Worm (Caenorhabditis elegans) whole organism, L1 larva: Measurements from ENCODE around the gene Y53G8AR.9.
A peak's percentile ranks its signal among the peaks of the same experiment; 100 is the strongest.

Experiments
- C04F5.9 ChIP-seq: sonication (generic microtip); optimal IDR thresholded peaks from 2 replicates; lab custom pipeline; 2016; ENCODE audit warnings: missing genetic modification characterization, missing compliant biosample characterization
- aly-2 ChIP-seq: fragments of 150-350 bp; optimal IDR thresholded peaks from 2 replicates; lab custom pipeline; 2014; ENCODE audit warnings: missing biosample characterization, missing genetic modification characterization
- ama-1 ChIP-seq: fragments of 150-350 bp; optimal IDR thresholded peaks from 2 replicates; lab custom pipeline; 2014
- ceh-63 ChIP-seq: fragments of 200-800 bp; sonication (Bioruptor generic); optimal IDR thresholded peaks from 2 replicates; lab custom pipeline; 2018; ENCODE audit warnings: mild to moderate bottlenecking, missing genetic modification characterization, missing compliant biosample characterization
- ceh-90 ChIP-seq: sonication (generic microtip); optimal IDR thresholded peaks from 2 replicates; lab custom pipeline; 2016; ENCODE audit warnings: missing genetic modification characterization, missing compliant biosample characterization
- efl-1 ChIP-seq, 4 experiments: fragments of 150-350 bp; optimal IDR thresholded peaks in 3 of 4; peaks in 1 of 4; 1 replicate in 1 of 4; 2 replicates in 3 of 4; lab custom pipeline; 2014; ENCODE audit warnings: missing biosample characterization in 2 of 4, missing genetic modification characterization in 2 of 4, missing genetic modification reagents in 2 of 4
- efl-3 ChIP-seq: fragments of 200-800 bp; sonication (Bioruptor generic); optimal IDR thresholded peaks from 2 replicates; lab custom pipeline; 2018; ENCODE audit warnings: mild to moderate bottlenecking, missing genetic modification characterization, missing compliant biosample characterization
- egl-13 ChIP-seq: sonication (generic microtip); optimal IDR thresholded peaks from 2 replicates; lab custom pipeline; 2016; ENCODE audit warnings: missing genotype, missing genetic modification reagents, missing genetic modification characterization, missing compliant biosample characterization
- elt-2 ChIP-seq: sonication (generic microtip); optimal IDR thresholded peaks from 2 replicates; lab custom pipeline; 2016; ENCODE audit warnings: missing genetic modification characterization, mild to moderate bottlenecking, inconsistent platforms, missing compliant biosample characterization, missing genetic modification reagents
- ets-5 ChIP-seq: fragments of 200-800 bp; sonication (Bioruptor generic); IDR thresholded peaks from 2 replicates; pipeline ENCODE4 v1.3.6; 2022; ENCODE audit warnings: missing genetic modification characterization, missing compliant biosample characterization
- fkh-10 ChIP-seq: sonication (generic microtip); optimal IDR thresholded peaks from 2 replicates; lab custom pipeline; 2017; ENCODE audit warnings: missing biosample characterization, missing genetic modification reagents, missing genetic modification characterization
- fkh-4 ChIP-seq: sonication (generic microtip); optimal IDR thresholded peaks from 2 replicates; lab custom pipeline; 2016; ENCODE audit warnings: missing compliant biosample characterization, missing genetic modification characterization, borderline replicate concordance
- fos-1 ChIP-seq: fragments of 150-350 bp; optimal IDR thresholded peaks from 2 replicates; lab custom pipeline; 2014; ENCODE audit warnings: missing biosample characterization, missing genetic modification characterization
- grh-1 ChIP-seq: fragments of 200-800 bp; sonication (Bioruptor generic); IDR thresholded peaks from 2 replicates; pipeline ENCODE4 v1.3.6; 2022; ENCODE audit warnings: missing genetic modification reagents, missing genetic modification characterization, missing compliant biosample characterization
- hlh-17 ChIP-seq: fragments of 200-800 bp; sonication (Bioruptor generic); optimal IDR thresholded peaks from 2 replicates; lab custom pipeline; 2018; ENCODE audit warnings: missing genetic modification characterization, mild to moderate bottlenecking, missing compliant biosample characterization, moderate library complexity, borderline replicate concordance
- hlh-4 ChIP-seq: sonication (generic microtip); optimal IDR thresholded peaks from 2 replicates; lab custom pipeline; 2016; ENCODE audit warnings: mild to moderate bottlenecking, missing genetic modification characterization, missing compliant biosample characterization
- hpl-2 ChIP-seq: fragments of 150-350 bp; optimal IDR thresholded peaks from 2 replicates; lab custom pipeline; 2014; ENCODE audit warnings: missing biosample characterization, missing genetic modification reagents, missing genetic modification characterization
- irx-1 ChIP-seq: sonication (generic microtip); optimal IDR thresholded peaks from 2 replicates; lab custom pipeline; 2016; ENCODE audit warnings: missing genetic modification characterization, missing compliant biosample characterization
- isw-1 ChIP-seq: fragments of 200-800 bp; sonication (Bioruptor generic); IDR thresholded peaks from 2 replicates; pipeline ENCODE4 v1.3.6; 2022; ENCODE audit warnings: missing genetic modification characterization, missing compliant biosample characterization
- jun-1 ChIP-seq: fragments of 150-350 bp; optimal IDR thresholded peaks from 2 replicates; lab custom pipeline; 2014; ENCODE audit warnings: missing biosample characterization, missing genetic modification reagents, missing genetic modification characterization
- lin-14 ChIP-seq: fragments of 200-800 bp; sonication (Bioruptor generic); optimal IDR thresholded peaks from 2 replicates; lab custom pipeline; 2018; ENCODE audit warnings: mild to moderate bottlenecking, missing genetic modification characterization, moderate library complexity, missing compliant biosample characterization
- lin-15B ChIP-seq: fragments of 150-350 bp; sonication (generic microtip); optimal IDR thresholded peaks from 3 replicates; lab custom pipeline; 2014; ENCODE audit warnings: missing biosample characterization, missing genetic modification characterization
- lin-35 ChIP-seq, 2 experiments: fragments of 150-350 bp; optimal IDR thresholded peaks; 2 replicates each; lab custom pipeline; 2014; ENCODE audit warnings: missing biosample characterization in 2 of 2, missing genetic modification characterization in 2 of 2, missing genetic modification reagents in 2 of 2
- mdl-1 ChIP-seq, 2 experiments: fragments of 150-350 bp; optimal IDR thresholded peaks; 2 replicates each; lab custom pipeline; 2014 to 2017; ENCODE audit warnings: missing biosample characterization in 2 of 2, missing genetic modification characterization in 2 of 2, inconsistent platforms in 1 of 2
- mef-2 ChIP-seq: fragments of 150-350 bp; optimal IDR thresholded peaks from 2 replicates; lab custom pipeline; 2014; ENCODE audit warnings: missing biosample characterization, missing genetic modification characterization
- nhr-11 ChIP-seq: fragments of 150-350 bp; optimal IDR thresholded peaks from 2 replicates; lab custom pipeline; 2014; ENCODE audit warnings: missing biosample characterization, missing genetic modification characterization
- nhr-12 ChIP-seq: sonication (generic microtip); optimal IDR thresholded peaks from 2 replicates; lab custom pipeline; 2017; ENCODE audit warnings: missing biosample characterization, missing genetic modification characterization
- nhr-19 ChIP-seq: fragments of 200-800 bp; sonication (Bioruptor generic); conservative IDR thresholded peaks from 2 replicates; pipeline ENCODE4 v1.3.6; 2022; ENCODE audit warnings: missing genetic modification characterization, missing compliant biosample characterization
- nhr-20 ChIP-seq: sonication (generic microtip); optimal IDR thresholded peaks from 2 replicates; lab custom pipeline; 2016; ENCODE audit warnings: mild to moderate bottlenecking, missing genetic modification characterization, missing compliant biosample characterization
- nhr-237 ChIP-seq: fragments of 150-350 bp; optimal IDR thresholded peaks from 2 replicates; lab custom pipeline; 2014; ENCODE audit warnings: missing biosample characterization, missing genetic modification characterization
- nhr-47 ChIP-seq: sonication (generic microtip); optimal IDR thresholded peaks from 2 replicates; lab custom pipeline; 2016; ENCODE audit warnings: mild to moderate bottlenecking, missing genetic modification characterization, moderate library complexity, missing compliant biosample characterization
- nhr-71 ChIP-seq: sonication (generic microtip); optimal IDR thresholded peaks from 2 replicates; lab custom pipeline; 2016; ENCODE audit warnings: mild to moderate bottlenecking, missing genetic modification characterization, moderate library complexity, missing compliant biosample characterization
- nhr-76 ChIP-seq: sonication (generic microtip); optimal IDR thresholded peaks from 2 replicates; lab custom pipeline; 2017; ENCODE audit warnings: missing biosample characterization, missing genetic modification characterization
- nhr-77 ChIP-seq: fragments of 150-350 bp; optimal IDR thresholded peaks from 2 replicates; lab custom pipeline; 2014; ENCODE audit warnings: missing biosample characterization, missing genetic modification characterization
- nhr-84 ChIP-seq: sonication (generic microtip); optimal IDR thresholded peaks from 2 replicates; lab custom pipeline; 2017; ENCODE audit warnings: missing biosample characterization, missing genetic modification characterization
- nhr-85 ChIP-seq: sonication (generic microtip); peaks from one replicate; lab custom pipeline; 2016; ENCODE audit warnings: missing genetic modification characterization, inconsistent platforms, missing compliant biosample characterization
- snu-23 ChIP-seq: sonication (generic microtip); optimal IDR thresholded peaks from 2 replicates; lab custom pipeline; 2016; ENCODE audit warnings: missing genetic modification characterization, missing compliant biosample characterization
- sox-4 ChIP-seq: sonication (generic microtip); optimal IDR thresholded peaks from 2 replicates; lab custom pipeline; 2016; ENCODE audit warnings: missing genetic modification characterization, missing compliant biosample characterization
- swsn-7 ChIP-seq: sonication (generic microtip); optimal IDR thresholded peaks from 2 replicates; lab custom pipeline; 2016; ENCODE audit warnings: missing genetic modification characterization, missing compliant biosample characterization
- tlp-1 ChIP-seq: fragments of 150-350 bp; optimal IDR thresholded peaks from 2 replicates; lab custom pipeline; 2014; ENCODE audit warnings: missing biosample characterization, missing genetic modification characterization
- unc-130 ChIP-seq: fragments of 150-350 bp; optimal IDR thresholded peaks from 2 replicates; lab custom pipeline; 2017; ENCODE audit warnings: missing biosample characterization, missing genetic modification characterization, inconsistent platforms
- unc-86 ChIP-seq: sonication (generic microtip); optimal IDR thresholded peaks from 2 replicates; lab custom pipeline; 2016; ENCODE audit warnings: missing genetic modification characterization, missing compliant biosample characterization
- unc-98 ChIP-seq: fragments of 200-800 bp; sonication (Bioruptor generic); IDR thresholded peaks from 2 replicates; pipeline ENCODE4 v1.3.6; 2022; ENCODE audit warnings: missing genetic modification characterization, missing compliant biosample characterization
- xbp-1 ChIP-seq: sonication (generic microtip); optimal IDR thresholded peaks from 2 replicates; lab custom pipeline; 2016; ENCODE audit warnings: missing genetic modification characterization, missing compliant biosample characterization
- zag-1 ChIP-seq: fragments of 150-350 bp; optimal IDR thresholded peaks from 2 replicates; lab custom pipeline; 2014; ENCODE audit warnings: missing biosample characterization, missing genetic modification characterization
- zip-4 ChIP-seq: fragments of 200-800 bp; sonication (Bioruptor generic); optimal IDR thresholded peaks from 2 replicates; lab custom pipeline; 2018; ENCODE audit warnings: mild to moderate bottlenecking, missing genetic modification characterization, moderate library complexity, missing compliant biosample characterization
- ztf-11 ChIP-seq, 2 experiments: sonication (generic microtip); optimal IDR thresholded peaks; 2 replicates each; lab custom pipeline; 2016 to 2017; ENCODE audit warnings: missing genetic modification characterization in 2 of 2, missing biosample characterization in 1 of 2, missing compliant biosample characterization in 1 of 2
- ztf-4 ChIP-seq: fragments of 150-350 bp; optimal IDR thresholded peaks from 2 replicates; lab custom pipeline; 2014; ENCODE audit warnings: missing biosample characterization, missing genetic modification characterization

Y53G8AR.9 gene

ce11 chrIII:3294283-3294793 is 26.7 kb downstream of the Y53G8AR.9 start, which contains the start of the genes Y53G8AR.8 and Y53G8AR.6 (continued):
- peak; percentile 25; the same call in 1 of the 2 replicates for TF ChIP-seq isw-1 (GFP tag; lab: Robert Waterston, UW)
- TF ChIP-seq unc-86 (tag; lab: Kevin White, UChicago) = no peak

- TF ChIP-seq egl-13 (tag; lab: Kevin White, UChicago) = peak; percentile 17
- TF ChIP-seq elt-2 (tag; lab: Kevin White, UChicago) = peak; percentile 84
- TF ChIP-seq nhr-237 (tag; lab: Kevin White, UChicago) = no peak
- TF ChIP-seq lin-35 (GFP tag; optimal IDR thresholded peaks at IDR 0.05; lab: Kevin White, UChicago) = peak in 1 of 2 experiments; percentile 11
These were observed 39.1 kb downstream of the Y53G8AR.9 start, which contains the start of gene mfsd-8 for ce11 chrIII:3281860-3282358. TSS of gene mfsd-8 (plus strand) at chrIII:3282308.

ce11 chrIII:3279304-3279703 is 41.7 kb downstream of the Y53G8AR.9 start:
- TF ChIP-seq nhr-19 (peak; percentile 91), swsn-7 (peak; percentile 93), nhr-11 (tag; lab: Kevin White, UChicago) (peak; percentile 92), snu-23 (GFP tag; lab: Kevin White, UChicago) (peak; percentile 95), ceh-90 (tag; lab: Kevin White, UChicago) (no peak), mdl-1 (tag; optimal IDR thresholded peaks at IDR 0.05; lab: Kevin White, UChicago) (no peak), irx-1 (peak; percentile 79), ets-5 (GFP tag; lab: Robert Waterston, UW) (no peak), fos-1 (tag; lab: Kevin White, UChicago) (peak; percentile 66), nhr-77 (tag; lab: Kevin White, UChicago) (peak; percentile 40), tlp-1 (no peak), zip-4 (GFP tag; lab: Kevin White, UChicago) (peak; percentile 57), nhr-20 (tag; lab: Kevin White, UChicago) (peak; percentile 92), unc-86 (tag; lab: Kevin White, UChicago) (peak; percentile 72), hlh-17 (GFP tag; lab: Kevin White, UChicago) (no peak), xbp-1 (tag; lab: Kevin White, UChicago) (peak; percentile 78), aly-2 (peak; percentile 72), ztf-4 (tag; lab: Kevin White, UChicago) (peak; percentile 79), sox-4 (tag; lab: Kevin White, UChicago) (peak; percentile 18), efl-1 (optimal IDR thresholded peaks at IDR 0.05; lab: Kevin White, UChicago) (peak; percentile 88 to 95), efl-1 (GFP tag; optimal IDR thresholded peaks at IDR 0.05 in 1 of 2; lab: Kevin White, UChicago) (peak; percentile 63 to 97), zag-1 (tag; lab: Kevin White, UChicago) (no peak), efl-3 (GFP tag; lab: Kevin White, UChicago) (no peak), lin-14 (GFP tag; lab: Kevin White, UChicago) (peak; percentile 93), lin-15B (tag; lab: Kevin White, UChicago) (no peak), fkh-4 (peak; percentile 22), ztf-11 (tag; optimal IDR thresholded peaks at IDR 0.05; lab: Kevin White, UChicago) (peak in 1 of 2 experiments; percentile 71), fkh-10 (GFP tag; lab: Kevin White, UChicago) (no peak), nhr-47 (tag; lab: Kevin White, UChicago) (peak; percentile 92), hlh-4 (tag; lab: Kevin White, UChicago) (no peak), C04F5.9 (tag; lab: Kevin White, UChicago) (peak; percentile 31), unc-130 (tag; lab: Kevin White, UChicago) (no peak), nhr-71 (tag; lab: Kevin White, UChicago) (peak; percentile 95), elt-2 (tag; lab: Kevin White, UChicago) (peak; percentile 52), jun-1 (tag; lab: Kevin White, UChicago) (peak; percentile 86), ceh-63 (GFP tag; lab: Kevin White, UChicago) (no peak), grh-1 (GFP tag; lab: Robert Waterston, UW) (peak; percentile 85), nhr-84 (tag; lab: Kevin White, UChicago) (no peak), mef-2 (tag; lab: Kevin White, UChicago) (no peak), nhr-85 (peak; percentile 99), nhr-76 (tag; lab: Kevin White, UChicago) (no peak), hpl-2 (GFP tag; lab: Kevin White, UChicago) (no peak), ama-1 (lab: Kevin White, UChicago) (no peak), unc-98 (no peak; the same call in 1 of the 2 replicates), nhr-12 (no peak)
